Fruit fly (Drosophila melanogaster) whole organism, prepupa: Measurements from ENCODE around the gene Ppi1.

Experiments
- CG3032 ChIP-seq: fragments of 200-800 bp; optimal IDR thresholded peaks from 2 replicates; lab custom pipeline; 2019; ENCODE audit warnings: missing biosample characterization, mild to moderate bottlenecking, missing genetic modification characterization, moderate library complexity
- Ets96B ChIP-seq: fragments of 200-800 bp; optimal IDR thresholded peaks from 2 replicates; lab custom pipeline; 2019; ENCODE audit warnings: missing biosample characterization, mild to moderate bottlenecking, missing genetic modification characterization, moderate library complexity
- cyc ChIP-seq: fragments of 200-800 bp; sonication (Bioruptor generic); optimal IDR thresholded peaks from 3 replicates; lab custom pipeline; 2016; ENCODE audit warnings: missing biosample characterization, missing genetic modification characterization
- ss ChIP-seq, 2 experiments: fragments of 200-800 bp; sonication (Bioruptor generic); optimal IDR thresholded peaks; 2 replicates in 1 of 2; 3 replicates in 1 of 2; lab custom pipeline; 2017 to 2018; ENCODE audit warnings: mild to moderate bottlenecking in 2 of 2, missing biosample characterization in 2 of 2, missing genetic modification characterization in 2 of 2, moderate library complexity in 1 of 2

DNA sequence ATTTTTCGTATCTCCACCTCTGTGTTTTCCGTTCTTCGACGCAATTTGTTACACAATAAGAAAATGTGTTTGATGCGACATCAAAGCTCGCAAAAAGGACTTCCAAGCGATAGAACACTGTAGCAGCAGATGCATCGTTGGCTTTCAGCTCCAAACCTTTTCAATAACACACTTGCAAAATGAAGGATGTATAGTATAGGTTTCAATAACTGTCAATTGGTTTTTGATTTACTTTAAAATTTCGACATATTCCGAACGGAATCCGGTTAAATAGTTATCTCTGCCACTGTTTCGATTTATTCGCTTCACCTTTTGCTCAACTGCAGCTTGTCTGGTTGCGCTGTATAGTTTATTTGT, 28.0 kb downstream of the Ppi1 start:
- TF ChIP-seq ss (GFP tag; optimal IDR thresholded peaks at IDR 0.05; lab: Kevin White, UChicago): peak in 1 of 2 experiments; percentile 19
- no peak for TF ChIP-seq cyc (GFP tag; lab: Kevin White, UChicago)
- TF ChIP-seq Ets96B (tag; lab: Kevin White, UChicago): peak; percentile 46
- TF ChIP-seq CG3032 (tag; lab: Kevin White, UChicago): peak; percentile 54
